Worm (Caenorhabditis elegans): Measurements from ENCODE around the gene gem-1.

Gene gem-1

DNA sequence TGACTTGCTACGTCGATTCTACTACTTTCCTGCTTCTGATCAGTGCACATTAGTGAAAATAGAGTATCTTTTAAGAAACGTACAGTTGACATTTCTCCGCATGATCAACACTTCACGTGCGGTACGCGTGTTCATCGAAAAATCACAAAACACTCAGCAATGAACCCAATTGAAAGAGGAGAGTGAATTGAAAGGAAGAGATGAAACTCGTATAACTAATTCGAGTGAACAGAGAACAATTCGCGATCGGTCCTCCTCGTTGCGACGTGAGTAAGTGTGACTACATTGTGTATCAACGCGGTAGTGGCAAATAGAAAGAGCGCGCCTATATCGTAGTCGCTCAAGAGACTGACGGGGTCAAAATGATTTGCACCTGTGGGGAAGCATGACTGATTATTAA, 23.3 kb downstream of the gem-1 start:
- TF ChIP-seq lsy-2 (tag; optimal IDR thresholded peaks at IDR 0.05): peak in 1 of 2 experiments; percentile 67
- TF ChIP-seq ztf-4 (tag; optimal IDR thresholded peaks at IDR 0.05): peak; percentile 54
- TF ChIP-seq ceh-82 (tag; optimal IDR thresholded peaks at IDR 0.05): no peak
- TF ChIP-seq nhr-129 (tag; optimal IDR thresholded peaks at IDR 0.05): peak; percentile 91
- peak; percentile 95 for TF ChIP-seq nhr-21 (tag; optimal IDR thresholded peaks at IDR 0.05)
- TF ChIP-seq fos-1 (tag; optimal IDR thresholded peaks at IDR 0.05): peak; percentile 79
- peak; percentile 19 for TF ChIP-seq Y55F3AM.14 (GFP tag; optimal IDR thresholded peaks at IDR 0.05)
- peak; percentile 94 for TF ChIP-seq nhr-25 (tag; optimal IDR thresholded peaks at IDR 0.05)
- no peak for TF ChIP-seq skn-1 (tag; optimal IDR thresholded peaks at IDR 0.05)
- peak; percentile 80 for TF ChIP-seq F13H6.1 (tag; optimal IDR thresholded peaks at IDR 0.05)
- peak; percentile 77 for TF ChIP-seq nhr-6 (tag; optimal IDR thresholded peaks at IDR 0.05)
- peak; percentile 86 for TF ChIP-seq egl-27 (tag; optimal IDR thresholded peaks at IDR 0.05)
- TF ChIP-seq ZK546.5 (tag; optimal IDR thresholded peaks at IDR 0.05): no peak
- TF ChIP-seq sem-4 (tag; optimal IDR thresholded peaks at IDR 0.05): peak; percentile 51
- peak; percentile 86 for TF ChIP-seq crh-2 (tag; optimal IDR thresholded peaks at IDR 0.05)
- no peak for TF ChIP-seq dmd-4 (tag; optimal IDR thresholded peaks at IDR 0.05)
- TF ChIP-seq blmp-1 (tag; optimal IDR thresholded peaks at IDR 0.05; ENCODE audit: insufficient read depth): peak; percentile 91
- TF ChIP-seq unc-55 (GFP tag; optimal IDR thresholded peaks at IDR 0.05): no peak
- TF ChIP-seq elt-1 (tag; optimal IDR thresholded peaks at IDR 0.05): no peak
- peak; percentile 38 for TF ChIP-seq gmeb-1 (tag; optimal IDR thresholded peaks at IDR 0.05)
- no peak for TF ChIP-seq ceh-16 (tag; optimal IDR thresholded peaks at IDR 0.05)
- peak; percentile 41 for TF ChIP-seq C34F6.9 (tag; optimal IDR thresholded peaks at IDR 0.05)
- peak; percentile 98 for TF ChIP-seq sma-9 (GFP tag; optimal IDR thresholded peaks at IDR 0.05)
- no peak for TF ChIP-seq sma-9 (tag; optimal IDR thresholded peaks at IDR 0.05)
- TF ChIP-seq sma-3 (GFP tag; optimal IDR thresholded peaks at IDR 0.05): peak; percentile 88
- peak; percentile 36 for TF ChIP-seq lin-13 (GFP tag; optimal IDR thresholded peaks at IDR 0.05)
- peak in 1 of 2 experiments; percentile 68 for TF ChIP-seq mdl-1 (tag; optimal IDR thresholded peaks at IDR 0.05)

DNA sequence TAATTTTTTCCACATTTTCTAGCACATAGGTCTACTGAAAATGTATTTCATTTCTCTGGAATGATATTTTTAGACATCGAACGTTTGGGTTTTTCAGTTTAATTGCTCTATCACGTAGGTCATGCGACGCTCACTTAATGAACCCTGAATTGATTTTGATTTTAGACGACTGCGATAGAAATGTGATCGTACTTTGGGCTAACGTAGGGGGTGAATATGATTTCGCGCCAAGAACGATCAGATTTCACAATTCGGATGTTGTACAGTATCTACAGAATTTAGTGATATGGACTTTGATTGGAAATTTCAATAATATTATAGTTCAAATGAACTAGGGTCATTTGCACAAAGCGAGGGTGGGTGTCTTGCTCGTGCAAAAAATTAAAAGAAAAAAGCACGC, 24.6 kb downstream of the gem-1 start:
- TF ChIP-seq nhr-21 (tag; optimal IDR thresholded peaks at IDR 0.05) (peak; percentile 38), sma-9 (GFP tag; optimal IDR thresholded peaks at IDR 0.05) (peak; percentile 73), sma-9 (tag; optimal IDR thresholded peaks at IDR 0.05) (no peak), alr-1 (tag; optimal IDR thresholded peaks at IDR 0.05) (no peak), crh-2 (tag; optimal IDR thresholded peaks at IDR 0.05) (peak; percentile 40), aly-2 (tag; optimal IDR thresholded peaks at IDR 0.05) (no peak)

DNA sequence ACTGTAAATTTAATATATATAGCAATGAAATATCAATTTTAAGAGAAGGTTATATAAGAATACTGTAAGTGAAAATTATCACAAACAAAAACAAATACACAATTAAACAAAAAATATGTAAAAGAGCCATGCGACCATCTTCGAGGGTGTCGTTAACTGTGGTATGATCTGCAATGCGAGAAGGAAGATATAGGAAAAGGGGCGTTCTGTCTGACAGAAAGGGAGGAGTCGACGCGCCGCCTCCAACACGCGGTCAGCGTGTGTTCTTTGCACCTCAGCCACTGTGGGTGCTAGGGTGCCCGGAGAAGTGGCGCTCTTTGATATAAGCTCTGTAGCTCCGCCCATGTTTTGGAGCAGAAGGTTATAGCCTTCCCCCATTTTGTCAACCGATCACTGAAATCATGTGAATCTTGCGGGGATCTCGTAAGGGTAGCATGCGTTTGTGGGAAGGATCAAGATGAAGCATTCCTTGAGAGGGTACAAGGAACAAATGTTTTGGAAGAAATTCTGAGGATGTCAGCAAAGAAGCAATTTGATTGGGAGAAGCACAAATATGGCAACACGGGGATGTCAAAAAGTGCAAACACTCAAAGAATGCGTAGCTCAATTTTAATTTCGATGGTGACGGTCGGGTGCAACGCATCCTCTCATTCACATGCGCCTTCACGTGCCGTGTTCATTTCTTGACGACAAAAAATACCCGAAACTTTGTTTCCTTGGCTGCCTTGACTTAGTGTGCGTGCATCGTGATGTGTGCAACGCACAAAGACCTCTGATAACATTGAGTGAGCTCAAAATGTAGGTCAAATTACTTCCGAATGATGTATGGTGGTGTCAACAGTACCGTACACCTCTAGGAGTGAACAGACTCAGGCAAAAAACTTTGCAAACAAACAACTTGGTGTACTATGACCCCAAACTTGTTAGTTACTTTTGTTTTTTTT, 25.7 kb downstream of the gem-1 start, which contains the start of gene mxl-3:
Gene mxl-3 (minus strand): TSS at position 1 of the 944 bp plus-strand sequence.
- TF ChIP-seq blmp-1 (tag; optimal IDR thresholded peaks at IDR 0.05; ENCODE audit: insufficient read depth) (peak; percentile 58), fos-1 (tag; optimal IDR thresholded peaks at IDR 0.05) (peak; percentile 14), nhr-129 (tag; optimal IDR thresholded peaks at IDR 0.05) (peak; percentile 53), mab-5 (tag; optimal IDR thresholded peaks at IDR 0.05) (no peak), nhr-25 (tag; optimal IDR thresholded peaks at IDR 0.05) (peak; percentile 44), lsy-2 (tag; optimal IDR thresholded peaks at IDR 0.05) (peak in 1 of 2 experiments; percentile 55), F13H6.1 (tag; optimal IDR thresholded peaks at IDR 0.05) (peak; percentile 57), C34F6.9 (tag; optimal IDR thresholded peaks at IDR 0.05) (peak; percentile 2), unc-55 (GFP tag; optimal IDR thresholded peaks at IDR 0.05) (no peak), elt-3 (tag; optimal IDR thresholded peaks at IDR 0.05) (no peak), ama-1 (optimal IDR thresholded peaks at IDR 0.05) (peak; percentile 73), lin-13 (GFP tag; optimal IDR thresholded peaks at IDR 0.05) (peak; percentile 48), sma-9 (GFP tag; optimal IDR thresholded peaks at IDR 0.05) (peak; percentile 88), sma-9 (tag; optimal IDR thresholded peaks at IDR 0.05) (no peak), lin-39 (tag; optimal IDR thresholded peaks at IDR 0.05) (no peak), mdl-1 (tag; optimal IDR thresholded peaks at IDR 0.05) (peak in 1 of 2 experiments; percentile 11), gmeb-1 (tag; optimal IDR thresholded peaks at IDR 0.05) (peak; percentile 15), nhr-21 (tag; optimal IDR thresholded peaks at IDR 0.05) (peak; percentile 65)

Data from whole organism, L2 larva.